Fruit fly (Drosophila melanogaster) whole organism, wandering third instar larva: ENCODE data around the gene CG32706.
A peak's percentile ranks its signal among the peaks of the same experiment; 100 is the strongest.

Source experiments
- CG32264 ChIP-seq: fragments of 200-800 bp; sonication (Bioruptor generic); optimal IDR thresholded peaks from 2 replicates; lab custom pipeline; 2016; ENCODE audit warnings: missing biosample characterization, missing genetic modification characterization
- CrebA ChIP-seq: fragments of 200-800 bp; sonication (Bioruptor generic); optimal IDR thresholded peaks from 2 replicates; lab custom pipeline; 2016; ENCODE audit warnings: missing biosample characterization, mild to moderate bottlenecking, missing genetic modification characterization, borderline replicate concordance
- GATAd ChIP-seq: sonication (Bioruptor generic); optimal IDR thresholded peaks from 2 replicates; lab custom pipeline; 2016; ENCODE audit warnings: missing biosample characterization, missing genetic modification characterization
- Hr83 ChIP-seq: fragments of 200-300 bp; sonication (Bioruptor generic); optimal IDR thresholded peaks from 2 replicates; lab custom pipeline; 2016; ENCODE audit warnings: missing biosample characterization, mild to moderate bottlenecking, missing genetic modification characterization, moderate library complexity; ENCODE audit not compliant: poor library complexity, severe bottlenecking
- foxo ChIP-seq, 2 experiments: fragments of 200-800 bp; sonication (Bioruptor generic); optimal IDR thresholded peaks; 2 replicates in 1 of 2; 3 replicates in 1 of 2; lab custom pipeline; 2016 to 2017; ENCODE audit warnings: missing biosample characterization in 2 of 2, missing genetic modification characterization in 2 of 2
- lola ChIP-seq: fragments of >200 bp; optimal IDR thresholded peaks from 2 replicates; lab custom pipeline; 2017; ENCODE audit warnings: missing biosample characterization, missing genetic modification characterization
- rgr ChIP-seq: fragments of 200-800 bp; sonication (Bioruptor generic); optimal IDR thresholded peaks from 3 replicates; lab custom pipeline; 2016; ENCODE audit warnings: missing biosample characterization, mild to moderate bottlenecking, missing genetic modification characterization

- TF ChIP-seq CG32264 (GFP tag; lab: Kevin White, UChicago) (no peak), foxo (GFP tag; optimal IDR thresholded peaks at IDR 0.05; lab: Kevin White, UChicago) (peak in 1 of 2 experiments; percentile 32), CrebA (GFP tag; lab: Kevin White, UChicago) (no peak), Hr83 (no peak), GATAd (no peak), lola (GFP tag; lab: Kevin White, UChicago) (no peak), rgr (GFP tag; lab: Kevin White, UChicago) (no peak)
These were observed 39.9 kb upstream of the CG32706 start for dm6 chrX:9046986-9047385.
